Fruit fly (Drosophila melanogaster): ENCODE results near the gene knk.

DNA sequence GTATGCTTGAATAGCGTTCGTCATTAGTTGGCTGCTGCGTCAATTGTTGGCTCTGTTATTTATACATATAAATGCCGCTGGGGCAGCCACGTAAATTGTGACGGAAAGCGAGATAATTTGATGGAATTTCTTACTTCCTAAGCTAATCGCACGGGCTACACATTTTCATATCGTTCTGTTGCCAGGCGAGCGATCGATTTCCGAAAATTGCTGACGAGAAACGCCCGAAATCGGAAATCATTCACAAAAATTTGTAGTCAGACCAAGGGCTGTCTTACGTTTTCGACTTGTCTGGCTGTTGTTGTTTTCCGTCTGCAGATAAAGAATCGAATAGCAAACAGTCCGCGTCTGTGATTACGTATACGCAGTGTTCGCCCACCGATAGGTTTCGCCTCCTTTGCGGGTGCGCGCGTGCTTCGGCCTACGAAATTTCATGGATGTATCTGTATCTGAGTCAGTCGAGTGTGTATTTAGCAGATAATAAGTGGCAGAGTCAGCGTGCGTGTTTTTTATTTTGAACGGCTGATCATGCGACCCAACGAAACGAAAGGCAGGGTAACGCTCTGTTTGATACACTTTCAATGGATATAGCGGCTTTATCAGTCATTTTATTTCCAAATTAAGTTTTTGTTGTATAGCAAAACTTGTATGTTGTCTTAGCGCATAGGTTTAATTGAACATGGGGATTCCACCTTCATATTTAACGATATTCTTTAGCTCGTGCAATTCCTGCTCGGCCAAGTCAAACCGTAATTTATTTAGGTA, 27.8 kb downstream of the knk start:
- TF ChIP-seq pan (optimal IDR thresholded peaks at IDR 0.05) (no peak), CG8478 (optimal IDR thresholded peaks at IDR 0.05) (no peak), psq (optimal IDR thresholded peaks at IDR 0.05) (no peak), Dll (optimal IDR thresholded peaks at IDR 0.05) (no peak), EcR (GFP tag; optimal IDR thresholded peaks at IDR 0.05) (no peak)

All from whole organism.